Fruit fly (Drosophila melanogaster): ENCODE measurements around the gene CG33722.

DNA sequence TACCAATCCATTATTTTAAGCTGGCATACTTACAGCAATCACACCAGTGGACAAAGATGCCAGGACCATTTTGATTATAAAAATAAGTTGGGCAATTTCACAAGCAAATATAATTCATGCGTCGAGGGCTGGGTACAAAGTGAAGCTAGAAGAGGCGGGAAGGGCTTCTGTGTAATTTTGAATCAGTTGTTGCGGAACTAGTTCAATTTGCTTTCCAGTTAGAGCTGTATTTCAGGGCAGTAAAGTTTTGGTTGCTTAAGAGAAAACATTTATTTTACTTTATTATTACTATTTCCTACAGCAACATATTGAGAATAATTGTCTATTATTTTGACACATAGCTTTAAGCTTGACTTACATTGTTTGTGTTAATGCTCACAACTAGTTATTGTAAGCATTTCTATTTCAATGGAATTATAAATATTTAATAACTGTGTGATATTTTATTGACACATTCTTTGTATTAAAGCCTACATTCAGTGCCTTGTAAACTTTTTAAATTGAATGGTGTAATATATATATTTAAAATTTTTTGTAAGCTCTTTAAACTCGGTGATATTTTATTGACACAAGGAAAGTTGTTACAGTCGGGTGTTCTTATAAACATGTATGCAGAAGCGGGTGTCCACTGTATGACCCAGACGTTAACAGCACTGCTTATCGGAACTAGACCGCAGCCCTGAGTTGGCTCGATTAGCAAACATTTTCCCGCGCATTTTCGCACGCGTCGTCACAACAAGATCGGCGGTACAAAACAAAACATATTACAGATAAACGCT lies 20.6 kb downstream of the CG33722 start, which contains the start of the genes RPA1 and Mcm2:
- TF ChIP-seq h (optimal IDR thresholded peaks at IDR 0.05) = no peak
- no peak for TF ChIP-seq insv (optimal IDR thresholded peaks at IDR 0.05)
- no peak for TF ChIP-seq psq (optimal IDR thresholded peaks at IDR 0.05)
- TF ChIP-seq Myc (optimal IDR thresholded peaks at IDR 0.05) = no peak
- no peak for TF ChIP-seq ttk (optimal IDR thresholded peaks at IDR 0.05)
- TF ChIP-seq Sin3A (optimal IDR thresholded peaks at IDR 0.05) = no peak
